1 fruit fly cellular context compared by ENCODE assay signal in genomic region chr2L:22144127-22144526, dm6.
TF ChIP-seq lines count a peak whose summit lies in the region.

No protein-coding gene starts in this region.

TF ChIP-seq in whole organism, embryonic, 481 proteins besides CTCF, POLR2A, EP300 and RAD21 (continued from another document):
- no peak for TF ChIP-seq CG7839 (tag; optimal IDR thresholded peaks at IDR 0.05; lab: Kevin White, UChicago)
- no peak for TF ChIP-seq CG2889 (GFP tag; IDR thresholded peaks at IDR 0.05; lab: Robert Waterston, UW)
- peak; percentile 33; the same call in 1 of the 3 replicates for TF ChIP-seq C15 (GFP tag; IDR thresholded peaks at IDR 0.05; lab: Robert Waterston, UW)
- peak; percentile 30 for TF ChIP-seq CG3281 (GFP tag; optimal IDR thresholded peaks at IDR 0.05; lab: Kevin White, UChicago)
- no peak for TF ChIP-seq CG17612 (GFP tag; IDR thresholded peaks at IDR 0.05; lab: Robert Waterston, UW)
- TF ChIP-seq grn (GFP tag; optimal IDR thresholded peaks at IDR 0.05; lab: Kevin White, UChicago): no peak
- no peak for TF ChIP-seq Dip3 (GFP tag; optimal IDR thresholded peaks at IDR 0.05; lab: Kevin White, UChicago)
- TF ChIP-seq CG5953 (GFP tag; IDR thresholded peaks at IDR 0.05; lab: Robert Waterston, UW): peak; percentile 30; the same call in 1 of the 2 replicates
- TF ChIP-seq CG11504 (tag; optimal IDR thresholded peaks at IDR 0.05; lab: Kevin White, UChicago): peak; percentile 29
- TF ChIP-seq CG14710 (tag; optimal IDR thresholded peaks at IDR 0.05; lab: Kevin White, UChicago): peak; percentile 61
- peak; percentile 65 for TF ChIP-seq Fer3 (tag; optimal IDR thresholded peaks at IDR 0.05; lab: Kevin White, UChicago)
- no peak for TF ChIP-seq Usf (GFP tag; optimal IDR thresholded peaks at IDR 0.05; lab: Kevin White, UChicago)
- no peak for TF ChIP-seq HLH4C (GFP tag; IDR thresholded peaks at IDR 0.05; lab: Robert Waterston, UW; ENCODE audit: partially characterized antibody)
- TF ChIP-seq unpg (GFP tag; optimal IDR thresholded peaks at IDR 0.05; lab: Kevin White, UChicago): no peak
- peak; percentile 64 for TF ChIP-seq CG31365 (tag; optimal IDR thresholded peaks at IDR 0.05; lab: Kevin White, UChicago)
- peak; percentile 2 for TF ChIP-seq CrebB (tag; optimal IDR thresholded peaks at IDR 0.05; lab: Kevin White, UChicago)
- no peak for TF ChIP-seq CG2116 (GFP tag; optimal IDR thresholded peaks at IDR 0.05; lab: Kevin White, UChicago)
- TF ChIP-seq Sox100B (GFP tag; optimal IDR thresholded peaks at IDR 0.05; lab: Kevin White, UChicago): peak; percentile 32
- TF ChIP-seq gsb (GFP tag; IDR thresholded peaks at IDR 0.05; lab: Robert Waterston, UW): no peak
- no peak for TF ChIP-seq CG9817 (tag; optimal IDR thresholded peaks at IDR 0.05; lab: Kevin White, UChicago)
- no peak for TF ChIP-seq pan (optimal IDR thresholded peaks at IDR 0.05; lab: Kevin White, UChicago)
- TF ChIP-seq pan (GFP tag; optimal IDR thresholded peaks at IDR 0.05 in 1 of 2, IDR thresholded peaks at IDR 0.05 in 1 of 2): peak in 1 of 2 experiments; percentile 28
- peak; percentile 39 for TF ChIP-seq CG8281 (tag; optimal IDR thresholded peaks at IDR 0.05; lab: Kevin White, UChicago)
- no peak for TF ChIP-seq CG13424 (tag; optimal IDR thresholded peaks at IDR 0.05; lab: Kevin White, UChicago)
- TF ChIP-seq Aef1 (GFP tag; IDR thresholded peaks at IDR 0.05; lab: Robert Waterston, UW): no peak
- no peak for TF ChIP-seq emc (GFP tag; optimal IDR thresholded peaks at IDR 0.05; lab: Kevin White, UChicago)
- no peak for TF ChIP-seq prd (optimal IDR thresholded peaks at IDR 0.05; lab: Kevin White, UChicago)
- TF ChIP-seq prd (GFP tag; IDR thresholded peaks at IDR 0.05; lab: Robert Waterston, UW): peak; percentile 20; the same call in 1 of the 3 replicates
- no peak for TF ChIP-seq Chrac-16 (GFP tag; optimal IDR thresholded peaks at IDR 0.05; lab: Kevin White, UChicago)
- TF ChIP-seq Nf-YC (tag; optimal IDR thresholded peaks at IDR 0.05; lab: Kevin White, UChicago): peak; percentile 60
- TF ChIP-seq CG17359 (tag; optimal IDR thresholded peaks at IDR 0.05; lab: Kevin White, UChicago): peak; percentile 67
- peak; percentile 41 for TF ChIP-seq CG18262 (tag; optimal IDR thresholded peaks at IDR 0.05; lab: Kevin White, UChicago)
- no peak for TF ChIP-seq D (optimal IDR thresholded peaks at IDR 0.05; lab: Kevin White, UChicago)
- TF ChIP-seq D (GFP tag; optimal IDR thresholded peaks at IDR 0.05; lab: Kevin White, UChicago): peak; percentile 11
- TF ChIP-seq Rx (GFP tag; IDR thresholded peaks at IDR 0.05; lab: Robert Waterston, UW): no peak
- peak; percentile 16; the same call in 1 of the 3 replicates for TF ChIP-seq B-H1 (GFP tag; IDR thresholded peaks at IDR 0.05; lab: Robert Waterston, UW)
- peak; percentile 45 for TF ChIP-seq sens (GFP tag; lab: Kevin White, UChicago)
- TF ChIP-seq Med (GFP tag; lab: Kevin White, UChicago): peak; percentile 58
- TF ChIP-seq CG42726 (GFP tag; IDR thresholded peaks at IDR 0.05; lab: Robert Waterston, UW; ENCODE audit: partially characterized antibody): no peak
- TF ChIP-seq CG15514 (GFP tag; optimal IDR thresholded peaks at IDR 0.05; lab: Kevin White, UChicago): peak; percentile 52
- TF ChIP-seq CG2712 (tag; optimal IDR thresholded peaks at IDR 0.05; lab: Kevin White, UChicago): peak; percentile 17
- peak; percentile 82 for TF ChIP-seq CG3163 (GFP tag; optimal IDR thresholded peaks at IDR 0.05; lab: Kevin White, UChicago)
- TF ChIP-seq CG11696 (GFP tag; IDR thresholded peaks at IDR 0.05; lab: Robert Waterston, UW): no peak
- no peak for TF ChIP-seq sr (GFP tag; IDR thresholded peaks at IDR 0.05; lab: Robert Waterston, UW)
